Worm (Caenorhabditis elegans) whole organism, L4/young adult: ENCODE results near the gene srx-43.

Source experiments
- W03F9.2 ChIP-seq: fragments of 150-350 bp; optimal IDR thresholded peaks from 2 replicates; lab custom pipeline; 2014; ENCODE audit warnings: missing biosample characterization, missing genetic modification characterization
- dao-5 ChIP-seq: sonication (generic microtip); optimal IDR thresholded peaks from 2 replicates; lab custom pipeline; 2016; ENCODE audit warnings: missing genotype, missing genetic modification characterization, moderate library complexity, missing compliant biosample characterization
- him-1 ChIP-seq: sonication (generic microtip); optimal IDR thresholded peaks from 2 replicates; lab custom pipeline; 2016; ENCODE audit warnings: missing genotype, missing genetic modification reagents, missing genetic modification characterization, missing compliant biosample characterization

ce11 chrV:15982733-15983344 is 34.9 kb upstream of the srx-43 start, which contains the start of the genes fbxa-99 and F36G9.13:
- TF ChIP-seq him-1 (tag; lab: Kevin White, UChicago) (no peak), dao-5 (tag; lab: Kevin White, UChicago) (no peak), W03F9.2 (tag; lab: Kevin White, UChicago) (no peak)
